Fruit fly (Drosophila melanogaster): ENCODE results near the gene TwdlZ.

Gene TwdlZ

dm6 chrX:16774201-16775061 lies 36.5 kb downstream of the TwdlZ start:
- TF ChIP-seq cic (GFP tag; optimal IDR thresholded peaks at IDR 0.05) (no peak), toe (GFP tag; optimal IDR thresholded peaks at IDR 0.05) (no peak), cnc (optimal IDR thresholded peaks at IDR 0.05) (no peak), bab1 (GFP tag; optimal IDR thresholded peaks at IDR 0.05) (no peak), CG7101 (tag; optimal IDR thresholded peaks at IDR 0.05) (no peak), CG5204 (GFP tag; optimal IDR thresholded peaks at IDR 0.05) (no peak), Mnt (GFP tag; optimal IDR thresholded peaks at IDR 0.05) (no peak), pad (GFP tag; optimal IDR thresholded peaks at IDR 0.05) (no peak), CG14711 (tag; optimal IDR thresholded peaks at IDR 0.05) (no peak), kay (GFP tag; ENCODE audit: borderline replicate concordance) (no peak), Crg-1 (GFP tag; optimal IDR thresholded peaks at IDR 0.05) (no peak), Clk (GFP tag; optimal IDR thresholded peaks at IDR 0.05) (no peak), CG7045 (GFP tag; optimal IDR thresholded peaks at IDR 0.05) (no peak), ovo (GFP tag; optimal IDR thresholded peaks at IDR 0.05) (no peak), CG12768 (GFP tag; optimal IDR thresholded peaks at IDR 0.05) (no peak), CG1620 (GFP tag; optimal IDR thresholded peaks at IDR 0.05) (no peak), CG33017 (tag; optimal IDR thresholded peaks at IDR 0.05) (no peak), CG11617 (GFP tag; optimal IDR thresholded peaks at IDR 0.05) (no peak), tj (GFP tag; optimal IDR thresholded peaks at IDR 0.05) (no peak)

dm6 chrX:16775083-16775482 lies 37.1 kb downstream of the TwdlZ start:
- TF ChIP-seq pad (GFP tag; optimal IDR thresholded peaks at IDR 0.05): no peak
- no peak for TF ChIP-seq tj (GFP tag; optimal IDR thresholded peaks at IDR 0.05)
- TF ChIP-seq CG7045 (GFP tag; optimal IDR thresholded peaks at IDR 0.05): no peak
- no peak for TF ChIP-seq Clk (GFP tag; optimal IDR thresholded peaks at IDR 0.05)
- no peak for TF ChIP-seq CG14711 (tag; optimal IDR thresholded peaks at IDR 0.05)
- TF ChIP-seq CG7101 (tag; optimal IDR thresholded peaks at IDR 0.05): no peak
- TF ChIP-seq CG5204 (GFP tag; optimal IDR thresholded peaks at IDR 0.05): no peak

dm6 chrX:16778138-16778672 lies 40.2 kb downstream of the TwdlZ start:
- no peak for TF ChIP-seq Mnt (GFP tag; optimal IDR thresholded peaks at IDR 0.05)
- peak; percentile 48 for TF ChIP-seq kay (GFP tag; ENCODE audit: borderline replicate concordance)

dm6 chrX:16780244-16780643 lies 42.3 kb downstream of the TwdlZ start:
- TF ChIP-seq ovo (GFP tag; optimal IDR thresholded peaks at IDR 0.05) (no peak), tj (GFP tag; optimal IDR thresholded peaks at IDR 0.05) (peak; percentile 71)

dm6 chrX:16781055-16781454 lies 43.1 kb downstream of the TwdlZ start:
- TF ChIP-seq CG5204 (GFP tag; optimal IDR thresholded peaks at IDR 0.05): no peak
- TF ChIP-seq cic (GFP tag; optimal IDR thresholded peaks at IDR 0.05): no peak
- TF ChIP-seq Hr96 (GFP tag; optimal IDR thresholded peaks at IDR 0.05): no peak
- no peak for TF ChIP-seq CG7101 (tag; optimal IDR thresholded peaks at IDR 0.05)
- TF ChIP-seq toe (GFP tag; optimal IDR thresholded peaks at IDR 0.05): no peak
- TF ChIP-seq CG12768 (GFP tag; optimal IDR thresholded peaks at IDR 0.05): no peak
- TF ChIP-seq kay (GFP tag; ENCODE audit: borderline replicate concordance): no peak
- no peak for TF ChIP-seq CG14711 (tag; optimal IDR thresholded peaks at IDR 0.05)
- TF ChIP-seq Crg-1 (GFP tag; optimal IDR thresholded peaks at IDR 0.05): no peak
- TF ChIP-seq CG1620 (GFP tag; optimal IDR thresholded peaks at IDR 0.05): no peak
- TF ChIP-seq cnc (optimal IDR thresholded peaks at IDR 0.05): no peak
- no peak for TF ChIP-seq tj (GFP tag; optimal IDR thresholded peaks at IDR 0.05)

- peak; percentile 28 for TF ChIP-seq CG11617 (GFP tag; optimal IDR thresholded peaks at IDR 0.05)
- TF ChIP-seq CG33017 (tag; optimal IDR thresholded peaks at IDR 0.05): no peak
- TF ChIP-seq toe (GFP tag; optimal IDR thresholded peaks at IDR 0.05): no peak
- peak; percentile 10 for TF ChIP-seq Mnt (GFP tag; optimal IDR thresholded peaks at IDR 0.05)
- TF ChIP-seq pad (GFP tag; optimal IDR thresholded peaks at IDR 0.05): no peak
- no peak for TF ChIP-seq ovo (GFP tag; optimal IDR thresholded peaks at IDR 0.05)
- no peak for TF ChIP-seq CG7045 (GFP tag; optimal IDR thresholded peaks at IDR 0.05)
- no peak for TF ChIP-seq bab1 (GFP tag; optimal IDR thresholded peaks at IDR 0.05)
- TF ChIP-seq CG12768 (GFP tag; optimal IDR thresholded peaks at IDR 0.05): no peak
- no peak for TF ChIP-seq CG5204 (GFP tag; optimal IDR thresholded peaks at IDR 0.05)
- TF ChIP-seq cnc (optimal IDR thresholded peaks at IDR 0.05): no peak
- no peak for TF ChIP-seq Hr96 (GFP tag; optimal IDR thresholded peaks at IDR 0.05)
- TF ChIP-seq cic (GFP tag; optimal IDR thresholded peaks at IDR 0.05): no peak
- TF ChIP-seq CG1620 (GFP tag; optimal IDR thresholded peaks at IDR 0.05): no peak
- peak; percentile 13 for TF ChIP-seq CG14711 (tag; optimal IDR thresholded peaks at IDR 0.05)
- no peak for TF ChIP-seq kay (GFP tag; ENCODE audit: borderline replicate concordance)
- no peak for TF ChIP-seq CG7101 (tag; optimal IDR thresholded peaks at IDR 0.05)
Measured at dm6 chrX:16782175-16782916, 44.4 kb downstream of the TwdlZ start.
